Fruit fly (Drosophila melanogaster) whole organism, wandering third instar larva: Measurements from ENCODE around the gene CG32374.

Experiments
- Abd-B ChIP-seq: fragments of >200 bp; optimal IDR thresholded peaks from 2 replicates; lab custom pipeline; 2017; ENCODE audit warnings: missing biosample characterization, missing genetic modification characterization
- CG32264 ChIP-seq: fragments of 200-800 bp; sonication (Bioruptor generic); optimal IDR thresholded peaks from 2 replicates; lab custom pipeline; 2016; ENCODE audit warnings: missing biosample characterization, missing genetic modification characterization
- CG9705 ChIP-seq: fragments of 200-800 bp; sonication (Bioruptor generic); optimal IDR thresholded peaks from 2 replicates; lab custom pipeline; 2018; ENCODE audit warnings: missing biosample characterization, mild to moderate bottlenecking, missing genetic modification characterization
- CrebA ChIP-seq: fragments of 200-800 bp; sonication (Bioruptor generic); optimal IDR thresholded peaks from 2 replicates; lab custom pipeline; 2016; ENCODE audit warnings: missing biosample characterization, mild to moderate bottlenecking, missing genetic modification characterization, borderline replicate concordance
- Dfd ChIP-seq: fragments of >200 bp; optimal IDR thresholded peaks from 2 replicates; lab custom pipeline; 2017; ENCODE audit warnings: missing biosample characterization, missing genetic modification characterization
- Dif ChIP-seq: fragments of 200-275, 200-300 bp; sonication (Bioruptor generic); optimal IDR thresholded peaks from 2 replicates; lab custom pipeline; 2018; ENCODE audit warnings: missing biosample characterization, missing genetic modification characterization; ENCODE audit not compliant: partially characterized antibody
- GATAd ChIP-seq: sonication (Bioruptor generic); optimal IDR thresholded peaks from 2 replicates; lab custom pipeline; 2016; ENCODE audit warnings: missing biosample characterization, missing genetic modification characterization
- HLH106 ChIP-seq: fragments of 200-800 bp; optimal IDR thresholded peaks from 3 replicates; lab custom pipeline; 2019; ENCODE audit warnings: missing biosample characterization, mild to moderate bottlenecking, missing genetic modification characterization, moderate library complexity
- Hnf4 ChIP-seq: fragments of 200-800 bp; sonication (Bioruptor generic); optimal IDR thresholded peaks from 2 replicates; lab custom pipeline; 2016; ENCODE audit warnings: missing biosample characterization, mild to moderate bottlenecking, missing genetic modification characterization
- Hr78 ChIP-seq: fragments of >200 bp; optimal IDR thresholded peaks from 2 replicates; lab custom pipeline; 2017; ENCODE audit warnings: missing biosample characterization, missing genetic modification characterization
- Hr83 ChIP-seq: fragments of 200-300 bp; sonication (Bioruptor generic); optimal IDR thresholded peaks from 2 replicates; lab custom pipeline; 2016; ENCODE audit warnings: missing biosample characterization, mild to moderate bottlenecking, missing genetic modification characterization, moderate library complexity; ENCODE audit not compliant: poor library complexity, severe bottlenecking
- Jra ChIP-seq: sonication (Bioruptor generic); optimal IDR thresholded peaks from 2 replicates; lab custom pipeline; 2016; ENCODE audit warnings: missing biosample characterization, missing genetic modification characterization
- Mio ChIP-seq: sonication (Bioruptor generic); optimal IDR thresholded peaks from 2 replicates; lab custom pipeline; 2016; ENCODE audit warnings: missing biosample characterization, missing genetic modification characterization
- Myc ChIP-seq: fragments of >200 bp; optimal IDR thresholded peaks from 2 replicates; lab custom pipeline; 2017
- N ChIP-seq: fragments of >200 bp; optimal IDR thresholded peaks from 2 replicates; lab custom pipeline; 2018; ENCODE audit warnings: missing biosample characterization, missing external identifiers, missing genetic modification characterization
- OdsH ChIP-seq: fragments of 200-800 bp; sonication (Bioruptor generic); optimal IDR thresholded peaks from 2 replicates; lab custom pipeline; 2016; ENCODE audit warnings: missing biosample characterization, mild to moderate bottlenecking, missing genetic modification characterization
- Rel ChIP-seq, 2 experiments: fragments of 200-800 bp; sonication (Bioruptor generic) in 1 of 2; optimal IDR thresholded peaks; 2 replicates in 1 of 2; 3 replicates in 1 of 2; lab custom pipeline; 2016 to 2019; ENCODE audit warnings: mild to moderate bottlenecking in 2 of 2, missing biosample characterization in 2 of 2, missing genetic modification characterization in 2 of 2, moderate library complexity in 1 of 2
- Sp1 ChIP-seq: fragments of 200-800 bp; sonication (Bioruptor generic); optimal IDR thresholded peaks from 3 replicates; lab custom pipeline; 2019; ENCODE audit warnings: missing biosample characterization, mild to moderate bottlenecking, missing genetic modification characterization, moderate library complexity
- Vsx2 ChIP-seq: fragments of 200-300, 225-300 bp; sonication (Bioruptor generic); optimal IDR thresholded peaks from 2 replicates; lab custom pipeline; 2018; ENCODE audit warnings: missing biosample characterization, missing genetic modification characterization; ENCODE audit not compliant: partially characterized antibody
- brk ChIP-seq: fragments of 200-800 bp; sonication (Bioruptor generic); optimal IDR thresholded peaks from 2 replicates; lab custom pipeline; 2016; ENCODE audit warnings: missing biosample characterization, mild to moderate bottlenecking, missing genetic modification characterization
- dl ChIP-seq, 2 experiments: fragments of 175-275, 200-275 bp in 1 of 2; fragments of 200-275 bp in 1 of 2; sonication (Bioruptor generic); optimal IDR thresholded peaks; lab custom pipeline; 2018; ENCODE audit warnings: mild to moderate bottlenecking in 2 of 2, missing biosample characterization in 2 of 2, missing genetic modification characterization in 2 of 2, moderate library complexity in 2 of 2; ENCODE audit not compliant: partially characterized antibody in 2 of 2, insufficient read depth in 1 of 2
- dmrt93B ChIP-seq: fragments of 200-800 bp; sonication (Bioruptor generic); optimal IDR thresholded peaks from 2 replicates; lab custom pipeline; 2018; ENCODE audit warnings: missing biosample characterization, mild to moderate bottlenecking, missing genetic modification characterization
- dsf ChIP-seq: sonication (Bioruptor generic); optimal IDR thresholded peaks from 2 replicates; lab custom pipeline; 2016; ENCODE audit warnings: missing biosample characterization, missing genetic modification characterization, borderline replicate concordance
- ey ChIP-seq: fragments of 200-800 bp; sonication (Bioruptor generic); optimal IDR thresholded peaks from 2 replicates; lab custom pipeline; 2016; ENCODE audit warnings: missing biosample characterization, missing genetic modification characterization
- foxo ChIP-seq, 2 experiments: fragments of 200-800 bp; sonication (Bioruptor generic); optimal IDR thresholded peaks; 2 replicates in 1 of 2; 3 replicates in 1 of 2; lab custom pipeline; 2016 to 2017; ENCODE audit warnings: missing biosample characterization in 2 of 2, missing genetic modification characterization in 2 of 2
- fru ChIP-seq: fragments of 200-800 bp; sonication (Bioruptor generic); optimal IDR thresholded peaks from 3 replicates; lab custom pipeline; 2016; ENCODE audit warnings: missing biosample characterization, mild to moderate bottlenecking, missing genetic modification characterization
- h ChIP-seq: fragments of 200-800 bp; sonication (Bioruptor generic); optimal IDR thresholded peaks from 3 replicates; lab custom pipeline; 2016; ENCODE audit warnings: missing biosample characterization, mild to moderate bottlenecking, missing genetic modification characterization
- jim ChIP-seq: fragments of 175-275, 200-325 bp; sonication (Bioruptor generic); optimal IDR thresholded peaks from 2 replicates; lab custom pipeline; 2016; ENCODE audit warnings: missing biosample characterization, mild to moderate bottlenecking, missing genetic modification characterization
- lola ChIP-seq: fragments of >200 bp; optimal IDR thresholded peaks from 2 replicates; lab custom pipeline; 2017; ENCODE audit warnings: missing biosample characterization, missing genetic modification characterization
- pan ChIP-seq: fragments of >200 bp; optimal IDR thresholded peaks from 2 replicates; lab custom pipeline; 2017
- psq ChIP-seq: fragments of 200-800 bp; sonication (Bioruptor generic); optimal IDR thresholded peaks from 3 replicates; lab custom pipeline; 2017; ENCODE audit warnings: missing biosample characterization, mild to moderate bottlenecking, missing genetic modification characterization, moderate library complexity
- rgr ChIP-seq: fragments of 200-800 bp; sonication (Bioruptor generic); optimal IDR thresholded peaks from 3 replicates; lab custom pipeline; 2016; ENCODE audit warnings: missing biosample characterization, mild to moderate bottlenecking, missing genetic modification characterization
- sage ChIP-seq: fragments of 200-800 bp; sonication (Bioruptor generic); optimal IDR thresholded peaks from 2 replicates; lab custom pipeline; 2016; ENCODE audit warnings: missing biosample characterization, mild to moderate bottlenecking, missing genetic modification characterization
- sv ChIP-seq: fragments of 200-800 bp; sonication (Bioruptor generic); optimal IDR thresholded peaks from 3 replicates; lab custom pipeline; 2016; ENCODE audit warnings: missing biosample characterization, missing genetic modification characterization
- tai ChIP-seq: sonication (Bioruptor generic); optimal IDR thresholded peaks from 2 replicates; lab custom pipeline; 2016; ENCODE audit warnings: missing biosample characterization, missing genetic modification characterization
- usp ChIP-seq: fragments of >200 bp; optimal IDR thresholded peaks from 2 replicates; lab custom pipeline; 2017; ENCODE audit warnings: missing biosample characterization, missing genetic modification characterization

CG32374 gene

dm6 chr3L:7560580-7560979, 19.6 kb upstream of the CG32374 start:
- no peak for TF ChIP-seq Hr83 (GFP tag; lab: Kevin White, UChicago)
- no peak for TF ChIP-seq foxo (GFP tag; optimal IDR thresholded peaks at IDR 0.05; lab: Kevin White, UChicago)
- TF ChIP-seq Hnf4 (GFP tag; lab: Kevin White, UChicago): no peak
- no peak for TF ChIP-seq psq
- no peak for TF ChIP-seq sage (GFP tag; lab: Kevin White, UChicago)
- no peak for TF ChIP-seq pan (lab: Kevin White, UChicago)
- no peak for TF ChIP-seq Dif (GFP tag; lab: Kevin White, UChicago)
- no peak for TF ChIP-seq rgr
- no peak for TF ChIP-seq N
- TF ChIP-seq Abd-B (GFP tag; lab: Kevin White, UChicago): no peak
- TF ChIP-seq GATAd (GFP tag; lab: Kevin White, UChicago): no peak
- no peak for TF ChIP-seq Vsx2
- TF ChIP-seq Hr78 (GFP tag; lab: Kevin White, UChicago): no peak
- TF ChIP-seq Mio (GFP tag; lab: Kevin White, UChicago): no peak
- TF ChIP-seq dmrt93B (GFP tag; lab: Kevin White, UChicago): no peak
- TF ChIP-seq CG9705 (GFP tag; lab: Kevin White, UChicago): no peak
- TF ChIP-seq sv: no peak
- no peak for TF ChIP-seq fru
- no peak for TF ChIP-seq tai (GFP tag; lab: Kevin White, UChicago)

DNA sequence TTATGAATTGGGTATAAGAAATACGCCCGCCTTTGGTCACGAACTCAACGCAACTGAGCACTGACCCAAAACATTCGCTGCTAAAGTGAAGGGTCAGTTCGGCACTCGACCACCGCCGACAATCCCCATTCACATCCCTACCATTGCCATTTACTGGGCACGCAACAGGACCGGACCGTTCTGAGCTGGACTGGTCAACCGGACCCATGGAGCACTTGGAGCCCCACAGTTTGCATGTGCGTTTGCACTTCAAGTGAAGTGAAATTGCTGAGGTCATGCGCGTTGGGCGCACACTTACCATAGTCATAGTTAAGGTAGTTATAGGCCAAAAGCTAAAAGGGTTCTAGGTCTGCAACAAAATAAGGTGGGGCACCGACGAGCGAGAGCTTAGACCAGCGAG, 19.0 kb upstream of the CG32374 start, which contains the start of gene CG14837:
CG14837 (minus strand) TSS at position 101 of the 400 bp plus-strand sequence.
- no peak for TF ChIP-seq lola
- TF ChIP-seq Abd-B (GFP tag; lab: Kevin White, UChicago): no peak
- no peak for TF ChIP-seq HLH106
- no peak for TF ChIP-seq Myc (lab: Kevin White, UChicago)
- no peak for TF ChIP-seq CrebA (GFP tag; lab: Kevin White, UChicago)
- TF ChIP-seq rgr: no peak
- no peak for TF ChIP-seq Rel (GFP tag; optimal IDR thresholded peaks at IDR 0.05; lab: Kevin White, UChicago)
- TF ChIP-seq Rel (tag; optimal IDR thresholded peaks at IDR 0.05; lab: Kevin White, UChicago): no peak
- TF ChIP-seq GATAd (GFP tag; lab: Kevin White, UChicago): no peak
- no peak for TF ChIP-seq Dif (GFP tag; lab: Kevin White, UChicago)
- TF ChIP-seq jim: no peak
- no peak for TF ChIP-seq OdsH
- TF ChIP-seq psq: no peak
- TF ChIP-seq dmrt93B (GFP tag; lab: Kevin White, UChicago): no peak
- no peak for TF ChIP-seq foxo (GFP tag; optimal IDR thresholded peaks at IDR 0.05; lab: Kevin White, UChicago)
- no peak for TF ChIP-seq tai (GFP tag; lab: Kevin White, UChicago)
- no peak for TF ChIP-seq dsf
- TF ChIP-seq, all 38 proteins: peak for 0

- TF ChIP-seq sv: no peak
- TF ChIP-seq Abd-B (GFP tag; lab: Kevin White, UChicago): no peak
- TF ChIP-seq CG32264: no peak
- TF ChIP-seq Jra (GFP tag; lab: Kevin White, UChicago): no peak
- no peak for TF ChIP-seq foxo (GFP tag; optimal IDR thresholded peaks at IDR 0.05; lab: Kevin White, UChicago)
- TF ChIP-seq usp (GFP tag; lab: Kevin White, UChicago): no peak
- TF ChIP-seq rgr: no peak
- TF ChIP-seq dl (GFP tag; optimal IDR thresholded peaks at IDR 0.05; lab: Kevin White, UChicago; ENCODE audit: insufficient read depth in 1 of 2, partially characterized antibody in 2 of 2): no peak
- TF ChIP-seq tai (GFP tag; lab: Kevin White, UChicago): no peak
- TF ChIP-seq ey (GFP tag; lab: Kevin White, UChicago): no peak
- TF ChIP-seq OdsH: no peak
These were observed 12.1 kb upstream of the CG32374 start for dm6 chr3L:7553062-7553461.

- TF ChIP-seq Myc (lab: Kevin White, UChicago) (no peak), Dfd (no peak), Abd-B (GFP tag; lab: Kevin White, UChicago) (no peak), h (no peak), Vsx2 (no peak), CG32264 (no peak), N (no peak), sv (no peak), brk (GFP tag; lab: Kevin White, UChicago) (no peak), CG9705 (GFP tag; lab: Kevin White, UChicago) (no peak), tai (GFP tag; lab: Kevin White, UChicago) (no peak), Sp1 (GFP tag; lab: Kevin White, UChicago) (no peak), psq (no peak), dmrt93B (GFP tag; lab: Kevin White, UChicago) (no peak)
These were observed 11.5 kb upstream of the CG32374 start for dm6 chr3L:7552446-7552845.
